Fruit fly (Drosophila melanogaster) whole organism, embryonic: Measurements from ENCODE around the gene Ugt37B1.
A peak's percentile ranks its signal among the peaks of the same experiment; 100 is the strongest.

ENCODE experiments used
- Atf6 ChIP-seq: fragments of 200-800 bp; sonication (Bioruptor generic); IDR thresholded peaks from 2 replicates; pipeline ENCODE4 v1.3.6; 2022; ENCODE audit warnings: missing biosample characterization, missing genetic modification characterization
- CG10543 ChIP-seq: fragments of 200-800 bp; sonication (Bioruptor generic); optimal IDR thresholded peaks from 3 replicates; lab custom pipeline; 2017; ENCODE audit warnings: missing biosample characterization, mild to moderate bottlenecking, missing genetic modification characterization, moderate library complexity
- CG10959 ChIP-seq: fragments of 200-800 bp; sonication (Bioruptor generic); IDR thresholded peaks from 2 replicates; pipeline ENCODE4 v1.3.6; 2022; ENCODE audit warnings: missing biosample characterization, missing genetic modification characterization
- CG11696 ChIP-seq: fragments of 200-800 bp; sonication (Bioruptor generic); IDR thresholded peaks from 2 replicates; pipeline ENCODE4 v1.3.6; 2022; ENCODE audit warnings: missing biosample characterization, missing genetic modification characterization
- CG12769 ChIP-seq: fragments of 200-800 bp; sonication (Bioruptor generic); optimal IDR thresholded peaks from 2 replicates; lab custom pipeline; 2019; ENCODE audit warnings: missing biosample characterization, mild to moderate bottlenecking, missing genetic modification characterization, moderate library complexity
- CG13287 ChIP-seq: fragments of 200-800 bp; sonication (Bioruptor generic); IDR thresholded peaks from 2 replicates; pipeline ENCODE4 v1.3.6; 2022; ENCODE audit warnings: missing biosample characterization, missing genetic modification characterization; ENCODE audit not compliant: partially characterized antibody
- CG16813 ChIP-seq: fragments of 200-800 bp; sonication (Bioruptor generic); IDR thresholded peaks from 3 replicates; pipeline ENCODE4 v1.3.6; 2022; ENCODE audit warnings: missing biosample characterization, missing genetic modification characterization; ENCODE audit not compliant: partially characterized antibody
- CG17359 ChIP-seq: fragments of 200-800 bp; sonication (Bioruptor generic); optimal IDR thresholded peaks from 3 replicates; lab custom pipeline; 2018; ENCODE audit warnings: missing biosample characterization, mild to moderate bottlenecking, missing genetic modification characterization, moderate library complexity
- CG2129 ChIP-seq: fragments of 200-800 bp; sonication (Bioruptor generic); IDR thresholded peaks from 2 replicates; pipeline ENCODE4 v1.3.6; 2022; ENCODE audit warnings: missing biosample characterization, missing genetic modification characterization; ENCODE audit not compliant: partially characterized antibody
- CG3163 ChIP-seq: fragments of 200-800 bp; sonication (Bioruptor generic); optimal IDR thresholded peaks from 3 replicates; lab custom pipeline; 2016; ENCODE audit warnings: missing biosample characterization, missing genetic modification characterization
- CG3847 ChIP-seq: fragments of 200-800 bp; sonication (Bioruptor generic); IDR thresholded peaks from 2 replicates; pipeline ENCODE4 v1.3.6; 2022; ENCODE audit warnings: missing biosample characterization, missing genetic modification characterization
- CG4328 ChIP-seq: fragments of 200-800 bp; sonication (Bioruptor generic); optimal IDR thresholded peaks from 3 replicates; lab custom pipeline; 2017; ENCODE audit warnings: missing biosample characterization, missing genetic modification reagents, missing genetic modification characterization
- CG4707 ChIP-seq: fragments of 200-800 bp; sonication (Bioruptor generic); optimal IDR thresholded peaks from 2 replicates; lab custom pipeline; 2018; ENCODE audit warnings: missing biosample characterization, mild to moderate bottlenecking, missing genetic modification characterization, moderate library complexity
- CG7745 ChIP-seq: fragments of 200-800 bp; sonication (Bioruptor generic); optimal IDR thresholded peaks from 2 replicates; lab custom pipeline; 2018; ENCODE audit warnings: missing biosample characterization, mild to moderate bottlenecking, missing genetic modification characterization, moderate library complexity
- CG7963 ChIP-seq: fragments of 200-800 bp; sonication (Bioruptor generic); IDR thresholded peaks from 3 replicates; pipeline ENCODE4 v1.3.6; 2022; ENCODE audit warnings: missing biosample characterization, missing genetic modification characterization; ENCODE audit not compliant: partially characterized antibody
- CG9727 ChIP-seq: fragments of 200-800 bp; sonication (Bioruptor generic); optimal IDR thresholded peaks from 3 replicates; lab custom pipeline; 2017; ENCODE audit warnings: missing biosample characterization, mild to moderate bottlenecking, missing genetic modification characterization
- Deaf1 ChIP-seq: fragments of 200-800 bp; optimal IDR thresholded peaks from 3 replicates; lab custom pipeline; 2019; ENCODE audit warnings: missing biosample characterization, mild to moderate bottlenecking, missing genetic modification characterization, moderate library complexity
- Dll ChIP-seq: fragments of 200-800 bp; sonication (Bioruptor generic); IDR thresholded peaks from 4 replicates; pipeline ENCODE4 v1.3.6; 2022; ENCODE audit warnings: missing biosample characterization, missing genetic modification characterization; ENCODE audit not compliant: partially characterized antibody
- Doc3 ChIP-seq: fragments of 200-800 bp; sonication (Bioruptor generic); IDR thresholded peaks from 3 replicates; pipeline ENCODE4 v1.3.6; 2022; ENCODE audit warnings: missing biosample characterization, missing genetic modification characterization; ENCODE audit not compliant: partially characterized antibody
- Dref ChIP-seq: fragments of 200-800 bp; sonication (Bioruptor generic); IDR thresholded peaks from 2 replicates; pipeline ENCODE4 v1.3.6; 2022; ENCODE audit warnings: missing biosample characterization, missing genetic modification characterization
- HLH4C ChIP-seq: fragments of 200-800 bp; sonication (Bioruptor generic); IDR thresholded peaks from 3 replicates; pipeline ENCODE4 v1.3.6; 2022; ENCODE audit warnings: missing biosample characterization, missing genetic modification characterization; ENCODE audit not compliant: partially characterized antibody
- HLH54F ChIP-seq: fragments of 200-800 bp; sonication (Bioruptor generic); optimal IDR thresholded peaks from 3 replicates; lab custom pipeline; 2016; ENCODE audit warnings: missing biosample characterization, missing genetic modification characterization
- HmgZ ChIP-seq: fragments of 200-800 bp; sonication (Bioruptor generic); optimal IDR thresholded peaks from 2 replicates; lab custom pipeline; 2018; ENCODE audit warnings: missing biosample characterization, mild to moderate bottlenecking, missing genetic modification characterization
- Jarid2 ChIP-seq: fragments of 200-800 bp; sonication (Bioruptor generic); optimal IDR thresholded peaks from 3 replicates; lab custom pipeline; 2017; ENCODE audit warnings: mild to moderate bottlenecking, missing biosample characterization, missing genetic modification reagents, missing genetic modification characterization
- Med ChIP-seq: fragments of 200-800 bp; sonication (Bioruptor generic); peaks from one replicate; lab custom pipeline; 2016; ENCODE audit warnings: missing biosample characterization, missing genetic modification characterization, mild to moderate bottlenecking, inconsistent platforms, moderate library complexity
- Opbp ChIP-seq: fragments of 200-800 bp; sonication (Bioruptor generic); IDR thresholded peaks from 3 replicates; pipeline ENCODE4 v1.3.6; 2022; ENCODE audit warnings: missing biosample characterization, missing genetic modification characterization; ENCODE audit not compliant: partially characterized antibody
- Ravus ChIP-seq: fragments of 200-800 bp; sonication (Bioruptor generic); IDR thresholded peaks from 2 replicates; pipeline ENCODE4 v1.3.6; 2022; ENCODE audit warnings: missing biosample characterization, missing genetic modification characterization
- Rfx ChIP-seq: fragments of 200-800 bp; sonication (Bioruptor generic); IDR thresholded peaks from 2 replicates; pipeline ENCODE4 v1.3.6; 2022; ENCODE audit warnings: missing biosample characterization, missing genetic modification characterization
- Scr ChIP-seq: fragments of 200-800 bp; sonication (Bioruptor generic); IDR thresholded peaks from 2 replicates; pipeline ENCODE4 v1.3.6; 2022; ENCODE audit warnings: missing biosample characterization, missing genetic modification characterization; ENCODE audit not compliant: partially characterized antibody
- amos ChIP-seq: fragments of 200-800 bp; sonication (Bioruptor generic); IDR thresholded peaks from 2 replicates; pipeline ENCODE4 v1.3.6; 2022; ENCODE audit warnings: missing biosample characterization, missing genetic modification characterization; ENCODE audit not compliant: partially characterized antibody
- ato ChIP-seq: fragments of 200-800 bp; sonication (Bioruptor generic); IDR thresholded peaks from 2 replicates; pipeline ENCODE4 v1.3.6; 2022; ENCODE audit warnings: missing biosample characterization, missing genetic modification characterization; ENCODE audit not compliant: partially characterized antibody
- bbx ChIP-seq: fragments of 200-800 bp; sonication (Bioruptor generic); IDR thresholded peaks from 2 replicates; pipeline ENCODE4 v1.3.6; 2022; ENCODE audit warnings: missing biosample characterization, missing genetic modification characterization; ENCODE audit not compliant: partially characterized antibody
- cg ChIP-seq: fragments of 200-800 bp; sonication (Bioruptor generic); optimal IDR thresholded peaks from 3 replicates; lab custom pipeline; 2019; ENCODE audit warnings: missing biosample characterization, mild to moderate bottlenecking, missing genetic modification characterization, moderate library complexity
- gcm2 ChIP-seq: fragments of 200-800 bp; sonication (Bioruptor generic); optimal IDR thresholded peaks from 2 replicates; lab custom pipeline; 2016; ENCODE audit warnings: missing biosample characterization, missing genetic modification characterization
- hb ChIP-seq: fragments of 200-800 bp; sonication (Bioruptor generic); IDR thresholded peaks from 3 replicates; pipeline ENCODE4 v1.3.6; 2022; ENCODE audit warnings: missing biosample characterization, missing genetic modification characterization; ENCODE audit not compliant: partially characterized antibody
- hbn ChIP-seq: fragments of 200-800 bp; sonication (Bioruptor generic); IDR thresholded peaks from 2 replicates; pipeline ENCODE4 v1.3.6; 2022; ENCODE audit warnings: missing biosample characterization, missing genetic modification characterization; ENCODE audit not compliant: partially characterized antibody
- inv ChIP-seq: fragments of 200-800 bp; sonication (Bioruptor generic); IDR thresholded peaks from 2 replicates; pipeline ENCODE4 v1.3.6; 2022; ENCODE audit warnings: missing biosample characterization, missing genetic modification characterization; ENCODE audit not compliant: partially characterized antibody
- mld ChIP-seq: fragments of 200-800 bp; sonication (Bioruptor generic); IDR thresholded peaks from 3 replicates; pipeline ENCODE4 v1.3.6; 2022; ENCODE audit warnings: missing biosample characterization, missing genetic modification characterization; ENCODE audit not compliant: partially characterized antibody
- nerfin-2 ChIP-seq: fragments of 200-800 bp; sonication (Bioruptor generic); IDR thresholded peaks from 2 replicates; pipeline ENCODE4 v1.3.6; 2022; ENCODE audit warnings: missing biosample characterization, missing genetic modification characterization; ENCODE audit not compliant: partially characterized antibody
- p53 ChIP-seq: fragments of 200-800 bp; sonication (Bioruptor generic); optimal IDR thresholded peaks from 2 replicates; lab custom pipeline; 2016; ENCODE audit warnings: missing biosample characterization, missing genetic modification characterization
- stwl ChIP-seq: fragments of 200-800 bp; sonication (Bioruptor generic); optimal IDR thresholded peaks from 3 replicates; lab custom pipeline; 2018; ENCODE audit warnings: missing biosample characterization, mild to moderate bottlenecking, missing genetic modification characterization, moderate library complexity
- tna ChIP-seq: fragments of 200-800 bp; sonication (Bioruptor generic); IDR thresholded peaks from 2 replicates; pipeline ENCODE4 v1.3.6; 2022; ENCODE audit warnings: missing biosample characterization, missing genetic modification characterization; ENCODE audit not compliant: partially characterized antibody
- trem ChIP-seq: fragments of 200-800 bp; optimal IDR thresholded peaks from 3 replicates; lab custom pipeline; 2019; ENCODE audit warnings: missing biosample characterization, mild to moderate bottlenecking, missing genetic modification characterization, moderate library complexity
- vnd ChIP-seq: fragments of 200-800 bp; sonication (Bioruptor generic); IDR thresholded peaks from 3 replicates; pipeline ENCODE4 v1.3.6; 2022; ENCODE audit warnings: missing biosample characterization, missing genetic modification characterization; ENCODE audit not compliant: partially characterized antibody

Ugt37B1 gene

dm6 chr2L:6252258-6253004 lies 27.6 kb downstream of the Ugt37B1 start (continued):
- TF ChIP-seq Rfx (GFP tag; lab: Robert Waterston, UW) (peak; percentile 14; the same call in 1 of the 2 replicates), CG9727 (GFP tag; lab: Kevin White, UChicago) (peak; percentile 6), CG4328 (GFP tag; lab: Kevin White, UChicago) (no peak), CG17359 (tag; lab: Kevin White, UChicago) (no peak)
- TF ChIP-seq, all 482 proteins: peak for 57

- TF ChIP-seq CG12769 (tag; lab: Kevin White, UChicago) (no peak), Dll (peak; percentile 64), Jarid2 (peak; percentile 56), CG11696 (GFP tag; lab: Robert Waterston, UW) (no peak), Opbp (GFP tag; lab: Robert Waterston, UW) (peak; percentile 72; the same call in 2 of the 3 replicates), CG3847 (no peak), Ravus (GFP tag; lab: Robert Waterston, UW) (no peak), trem (tag; lab: Kevin White, UChicago) (no peak), cg (GFP tag; lab: Kevin White, UChicago) (peak; percentile 52), stwl (peak; percentile 88), Scr (GFP tag; lab: Robert Waterston, UW) (peak; percentile 66), HLH4C (peak; percentile 80), nerfin-2 (peak; percentile 63; the same call in 1 of the 2 replicates), HmgZ (no peak), Deaf1 (tag; lab: Kevin White, UChicago) (peak; percentile 46), CG2129 (GFP tag; lab: Robert Waterston, UW) (0 out of 2 replicates have a peak, but pooled peaks have one; percentile 18), p53 (GFP tag; lab: Kevin White, UChicago) (no peak), Rfx (GFP tag; lab: Robert Waterston, UW) (0 out of 2 replicates have a peak, but pooled peaks have one; percentile 16), Dref (GFP tag; lab: Robert Waterston, UW) (peak; percentile 51), ato (peak; percentile 64), CG4707 (no peak), CG16813 (peak; percentile 65; the same call in 2 of the 3 replicates), CG7745 (tag; lab: Kevin White, UChicago) (no peak), HLH54F (no peak), CG10543 (GFP tag; lab: Kevin White, UChicago) (no peak), CG7963 (GFP tag; lab: Robert Waterston, UW) (peak; percentile 66; the same call in 2 of the 3 replicates), bbx (GFP tag; lab: Robert Waterston, UW) (peak; percentile 77), Med (GFP tag; lab: Kevin White, UChicago) (peak; percentile 45), hb (peak; percentile 62), hbn (GFP tag; lab: Robert Waterston, UW) (peak; percentile 41; the same call in 1 of the 2 replicates), inv (GFP tag; lab: Robert Waterston, UW) (peak; percentile 37; the same call in 1 of the 2 replicates), CG3163 (GFP tag; lab: Kevin White, UChicago) (peak; percentile 61), Atf6 (GFP tag; lab: Robert Waterston, UW) (no peak), gcm2 (GFP tag; lab: Kevin White, UChicago) (no peak), amos (GFP tag; lab: Robert Waterston, UW) (peak; percentile 55), Doc3 (GFP tag; lab: Robert Waterston, UW) (peak; percentile 41; the same call in 2 of the 3 replicates), CG13287 (GFP tag; lab: Robert Waterston, UW) (peak; percentile 56), tna (peak; percentile 57), CG10959 (GFP tag; lab: Robert Waterston, UW) (no peak), vnd (GFP tag; lab: Robert Waterston, UW) (peak; percentile 52; the same call in 2 of the 3 replicates), mld (GFP tag; lab: Robert Waterston, UW) (peak; percentile 58; the same call in 2 of the 3 replicates)
Observed at dm6 chr2L:6253005-6253353, 28.1 kb downstream of the Ugt37B1 start, which contains the start of gene Ddr. Gene Ddr (plus strand): TSS chr2L:6253123.
